Worm (Caenorhabditis elegans): Measurements from ENCODE around the gene B0035.3.

B0035.3 gene

ce11 chrIV:11336180-11336579, 21.4 kb upstream of the B0035.3 start:
- no peak for TF ChIP-seq ama-1 (optimal IDR thresholded peaks at IDR 0.05)
- TF ChIP-seq ceh-13 (GFP tag; optimal IDR thresholded peaks at IDR 0.05), result no peak
- TF ChIP-seq sea-1 (GFP tag; conservative IDR thresholded peaks at IDR 0.05), result no peak
- no peak for TF ChIP-seq tbx-11 (GFP tag; IDR thresholded peaks at IDR 0.05)
- no peak for TF ChIP-seq pes-1 (GFP tag; IDR thresholded peaks at IDR 0.05)
- no peak for TF ChIP-seq hmbx-1 (tag; optimal IDR thresholded peaks at IDR 0.05)
- TF ChIP-seq aly-1 (tag; optimal IDR thresholded peaks at IDR 0.05), result no peak
- TF ChIP-seq hnd-1 (tag; optimal IDR thresholded peaks at IDR 0.05), result no peak
- TF ChIP-seq tra-4 (tag; optimal IDR thresholded peaks at IDR 0.05), result no peak
- TF ChIP-seq flt-1 (GFP tag; IDR thresholded peaks at IDR 0.05), result no peak
- TF ChIP-seq scrt-1 (GFP tag; IDR thresholded peaks at IDR 0.05), result no peak
- no peak for TF ChIP-seq tbx-37 (GFP tag; conservative IDR thresholded peaks at IDR 0.05)
- TF ChIP-seq ceh-36 (tag; optimal IDR thresholded peaks at IDR 0.05), result no peak
- TF ChIP-seq hmg-4 (GFP tag; optimal IDR thresholded peaks at IDR 0.05), result no peak
- no peak for TF ChIP-seq B0310.2 (tag; optimal IDR thresholded peaks at IDR 0.05)
- no peak for TF ChIP-seq F13C5.2 (tag; optimal IDR thresholded peaks at IDR 0.05)

- TF ChIP-seq aly-1 (tag; optimal IDR thresholded peaks at IDR 0.05) (no peak), ama-1 (optimal IDR thresholded peaks at IDR 0.05) (no peak), hmg-4 (GFP tag; optimal IDR thresholded peaks at IDR 0.05) (no peak), tra-4 (tag; optimal IDR thresholded peaks at IDR 0.05) (no peak), ceh-36 (tag; optimal IDR thresholded peaks at IDR 0.05) (no peak)
These were observed 18.0 kb upstream of the B0035.3 start, which contains the start of gene sart-3 for ce11 chrIV:11332751-11333150. Gene sart-3 (minus strand): TSS chrIV:11332969.

ce11 chrIV:11329269-11329668, 14.5 kb upstream of the B0035.3 start, which contains the start of gene leo-1:
Gene leo-1 (minus strand): TSS chrIV:11329369.
- TF ChIP-seq hmg-4 (GFP tag; optimal IDR thresholded peaks at IDR 0.05), result no peak
- TF ChIP-seq pes-1 (GFP tag; IDR thresholded peaks at IDR 0.05), result no peak
- TF ChIP-seq tbx-11 (GFP tag; IDR thresholded peaks at IDR 0.05), result no peak
- no peak for TF ChIP-seq scrt-1 (GFP tag; IDR thresholded peaks at IDR 0.05)
- no peak for TF ChIP-seq ets-7 (tag; optimal IDR thresholded peaks at IDR 0.05)
- no peak for TF ChIP-seq tra-4 (tag; optimal IDR thresholded peaks at IDR 0.05)

ce11 chrIV:11326939-11327565, 12.3 kb upstream of the B0035.3 start, which contains the start of gene B0035.21:
Gene B0035.21 (plus strand): TSS chrIV:11327260.
- TF ChIP-seq aly-1 (tag; optimal IDR thresholded peaks at IDR 0.05) (no peak), tra-4 (tag; optimal IDR thresholded peaks at IDR 0.05) (no peak), B0310.2 (tag; optimal IDR thresholded peaks at IDR 0.05) (no peak), hnd-1 (tag; optimal IDR thresholded peaks at IDR 0.05) (no peak)

- TF ChIP-seq flt-1 (GFP tag; IDR thresholded peaks at IDR 0.05), result peak; percentile 11; the same call in 1 of the 2 replicates
These were observed 9.9 kb upstream of the B0035.3 start, which contains the start of gene his-48 for ce11 chrIV:11324741-11325140. Gene his-48 (plus strand): TSS chrIV:11324745.

ce11 chrIV:11323666-11324065, 8.9 kb upstream of the B0035.3 start:
- TF ChIP-seq tra-4 (tag; optimal IDR thresholded peaks at IDR 0.05) (no peak), pes-1 (GFP tag; IDR thresholded peaks at IDR 0.05) (peak; percentile 42; the same call in 1 of the 2 replicates)

- TF ChIP-seq pes-1 (GFP tag; IDR thresholded peaks at IDR 0.05) (no peak), flt-1 (GFP tag; IDR thresholded peaks at IDR 0.05) (no peak), ama-1 (optimal IDR thresholded peaks at IDR 0.05) (no peak), hmg-4 (GFP tag; optimal IDR thresholded peaks at IDR 0.05) (no peak), B0310.2 (tag; optimal IDR thresholded peaks at IDR 0.05) (no peak), ceh-13 (GFP tag; optimal IDR thresholded peaks at IDR 0.05) (no peak), tra-4 (tag; optimal IDR thresholded peaks at IDR 0.05) (no peak), ceh-36 (tag; optimal IDR thresholded peaks at IDR 0.05) (no peak), sea-1 (GFP tag; conservative IDR thresholded peaks at IDR 0.05) (no peak)
These were observed 5.7 kb upstream of the B0035.3 start, which contains the start of gene edg-1 for ce11 chrIV:11320500-11320899. Gene edg-1 (plus strand): TSS chrIV:11320800.

- no peak for TF ChIP-seq hmg-4 (GFP tag; optimal IDR thresholded peaks at IDR 0.05)
- no peak for TF ChIP-seq F13C5.2 (tag; optimal IDR thresholded peaks at IDR 0.05)
- no peak for TF ChIP-seq tbx-37 (GFP tag; conservative IDR thresholded peaks at IDR 0.05)
- TF ChIP-seq tra-4 (tag; optimal IDR thresholded peaks at IDR 0.05), result no peak
- TF ChIP-seq sea-1 (GFP tag; conservative IDR thresholded peaks at IDR 0.05), result no peak
- no peak for TF ChIP-seq pes-1 (GFP tag; IDR thresholded peaks at IDR 0.05)
- no peak for TF ChIP-seq flt-1 (GFP tag; IDR thresholded peaks at IDR 0.05)
- no peak for TF ChIP-seq ceh-36 (tag; optimal IDR thresholded peaks at IDR 0.05)
- TF ChIP-seq hmbx-1 (tag; optimal IDR thresholded peaks at IDR 0.05), result no peak
- no peak for TF ChIP-seq ceh-13 (GFP tag; optimal IDR thresholded peaks at IDR 0.05)
- no peak for TF ChIP-seq scrt-1 (GFP tag; IDR thresholded peaks at IDR 0.05)
- TF ChIP-seq tbx-11 (GFP tag; IDR thresholded peaks at IDR 0.05), result no peak
- no peak for TF ChIP-seq aly-1 (tag; optimal IDR thresholded peaks at IDR 0.05)
- no peak for TF ChIP-seq ets-7 (tag; optimal IDR thresholded peaks at IDR 0.05)
- no peak for TF ChIP-seq ama-1 (optimal IDR thresholded peaks at IDR 0.05)
- TF ChIP-seq B0310.2 (tag; optimal IDR thresholded peaks at IDR 0.05), result no peak
These were observed 5.1 kb upstream of the B0035.3 start, which contains the start of gene B0035.18 for ce11 chrIV:11319884-11320362. Gene B0035.18 (plus strand): TSS chrIV:11320312.

Measured in whole organism, early embryonic.